Worm (Caenorhabditis elegans): ENCODE data around the gene sgca-1.

Gene sgca-1

ce11 chrX:6801546-6801945 lies 12.2 kb upstream of the sgca-1 start:
- no peak for TF ChIP-seq F13C5.2 (tag; optimal IDR thresholded peaks at IDR 0.05)
- TF ChIP-seq ceh-13 (GFP tag; optimal IDR thresholded peaks at IDR 0.05), result no peak
- no peak for TF ChIP-seq sea-1 (GFP tag; conservative IDR thresholded peaks at IDR 0.05)
- no peak for TF ChIP-seq pes-1 (GFP tag; IDR thresholded peaks at IDR 0.05)
- no peak for TF ChIP-seq tbx-11 (GFP tag; IDR thresholded peaks at IDR 0.05)
- no peak for TF ChIP-seq B0310.2 (tag; optimal IDR thresholded peaks at IDR 0.05)
- no peak for TF ChIP-seq ama-1 (optimal IDR thresholded peaks at IDR 0.05)
- TF ChIP-seq flt-1 (GFP tag; IDR thresholded peaks at IDR 0.05), result no peak
- no peak for TF ChIP-seq tra-4 (tag; optimal IDR thresholded peaks at IDR 0.05)
- TF ChIP-seq hnd-1 (tag; optimal IDR thresholded peaks at IDR 0.05), result no peak
- no peak for TF ChIP-seq ceh-36 (tag; optimal IDR thresholded peaks at IDR 0.05)

DNA sequence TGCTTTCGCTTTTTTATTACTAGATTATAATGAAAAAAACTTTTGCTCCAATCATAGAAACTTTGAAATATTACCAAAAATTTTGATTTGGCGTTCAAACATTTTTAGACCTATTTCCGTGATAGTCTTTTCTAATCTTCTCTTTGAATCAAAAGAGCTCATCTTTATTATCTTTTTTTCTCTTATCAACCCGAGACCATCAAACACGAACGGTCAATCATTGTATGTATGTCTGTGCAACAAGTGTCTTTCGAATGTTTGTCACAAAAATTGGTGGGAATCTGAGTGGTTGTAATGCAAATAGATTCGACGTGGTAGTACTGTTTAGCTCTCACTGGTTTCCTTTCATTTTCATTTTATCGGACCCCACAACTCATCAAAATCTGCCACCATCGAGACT lies 10.4 kb upstream of the sgca-1 start, which contains the start of gene M03A8.3:
TSS of gene M03A8.3 (plus strand) at position 278 of the 400 bp plus-strand sequence.
- TF ChIP-seq ceh-36 (tag; optimal IDR thresholded peaks at IDR 0.05) (no peak), hmbx-1 (tag; optimal IDR thresholded peaks at IDR 0.05) (no peak)

ce11 chrX:6795843-6796521 lies 6.6 kb upstream of the sgca-1 start:
- TF ChIP-seq sea-1 (GFP tag; conservative IDR thresholded peaks at IDR 0.05), result no peak
- TF ChIP-seq flt-1 (GFP tag; IDR thresholded peaks at IDR 0.05), result no peak
- no peak for TF ChIP-seq hnd-1 (tag; optimal IDR thresholded peaks at IDR 0.05)
- TF ChIP-seq ets-7 (tag; optimal IDR thresholded peaks at IDR 0.05), result no peak
- no peak for TF ChIP-seq hmbx-1 (tag; optimal IDR thresholded peaks at IDR 0.05)
- TF ChIP-seq tra-4 (tag; optimal IDR thresholded peaks at IDR 0.05), result no peak
- no peak for TF ChIP-seq tbx-11 (GFP tag; IDR thresholded peaks at IDR 0.05)
- no peak for TF ChIP-seq ama-1 (optimal IDR thresholded peaks at IDR 0.05)
- no peak for TF ChIP-seq B0310.2 (tag; optimal IDR thresholded peaks at IDR 0.05)
- TF ChIP-seq F13C5.2 (tag; optimal IDR thresholded peaks at IDR 0.05), result no peak
- TF ChIP-seq ceh-36 (tag; optimal IDR thresholded peaks at IDR 0.05), result no peak
- no peak for TF ChIP-seq aly-1 (tag; optimal IDR thresholded peaks at IDR 0.05)
- no peak for TF ChIP-seq ceh-13 (GFP tag; optimal IDR thresholded peaks at IDR 0.05)
- TF ChIP-seq scrt-1 (GFP tag; IDR thresholded peaks at IDR 0.05), result no peak
- no peak for TF ChIP-seq pes-1 (GFP tag; IDR thresholded peaks at IDR 0.05)
- TF ChIP-seq hmg-4 (GFP tag; optimal IDR thresholded peaks at IDR 0.05), result no peak

- TF ChIP-seq ama-1 (optimal IDR thresholded peaks at IDR 0.05) (no peak), flt-1 (GFP tag; IDR thresholded peaks at IDR 0.05) (no peak), hmg-4 (GFP tag; optimal IDR thresholded peaks at IDR 0.05) (no peak), hnd-1 (tag; optimal IDR thresholded peaks at IDR 0.05) (no peak), F13C5.2 (tag; optimal IDR thresholded peaks at IDR 0.05) (no peak)
Measured at ce11 chrX:6792281-6793003, 3.1 kb upstream of the sgca-1 start.

DNA sequence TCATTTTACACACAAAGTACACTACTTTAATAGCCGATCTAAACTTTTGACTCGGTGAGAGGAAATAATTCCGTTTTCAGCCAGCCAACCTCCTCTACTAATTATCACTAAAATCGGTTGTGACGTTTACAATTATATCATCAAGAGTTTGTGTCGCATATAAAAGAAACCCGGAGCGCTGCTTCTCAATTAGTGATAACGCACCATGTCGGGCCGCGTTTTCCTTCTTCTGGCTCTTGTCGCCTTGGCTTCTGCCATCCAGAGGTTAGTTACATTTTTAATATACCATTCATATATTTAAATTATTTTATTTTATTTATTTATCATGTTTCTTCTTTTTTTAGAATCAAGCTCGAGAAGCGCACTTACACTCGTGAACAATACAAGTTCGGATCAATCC lies 1.6 kb upstream of the sgca-1 start, which contains the start of gene asp-3:
TSS of gene asp-3 (plus strand) at position 79 of the 400 bp plus-strand sequence.
- TF ChIP-seq ceh-13 (GFP tag; optimal IDR thresholded peaks at IDR 0.05) (no peak), tbx-37 (GFP tag; conservative IDR thresholded peaks at IDR 0.05) (no peak), tra-4 (tag; optimal IDR thresholded peaks at IDR 0.05) (no peak)

DNA sequence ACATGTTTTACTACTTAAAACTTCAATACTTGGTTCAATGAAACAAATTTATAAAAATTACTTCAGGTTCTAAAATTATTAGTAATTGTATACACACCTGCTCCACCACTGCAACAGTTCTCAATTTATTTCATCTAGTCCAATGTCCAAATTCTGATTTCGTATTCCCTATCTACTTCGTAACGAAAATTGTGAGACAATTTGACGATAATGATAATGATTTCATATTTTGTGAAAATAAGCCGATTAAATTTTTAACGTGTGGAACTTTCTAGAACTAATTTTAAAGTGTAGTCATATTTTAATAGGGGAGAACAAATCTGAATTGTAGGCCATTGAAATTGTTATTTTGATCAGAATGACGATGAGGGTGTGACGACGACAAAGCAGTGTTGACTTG lies 1.1 kb upstream of the sgca-1 start:
- no peak for TF ChIP-seq sea-1 (GFP tag; conservative IDR thresholded peaks at IDR 0.05)
- TF ChIP-seq tra-4 (tag; optimal IDR thresholded peaks at IDR 0.05), result no peak
- TF ChIP-seq pes-1 (GFP tag; IDR thresholded peaks at IDR 0.05), result no peak
- no peak for TF ChIP-seq scrt-1 (GFP tag; IDR thresholded peaks at IDR 0.05)

- TF ChIP-seq tbx-37 (GFP tag; conservative IDR thresholded peaks at IDR 0.05), result no peak
- TF ChIP-seq sea-1 (GFP tag; conservative IDR thresholded peaks at IDR 0.05), result no peak
- no peak for TF ChIP-seq ets-7 (tag; optimal IDR thresholded peaks at IDR 0.05)
- TF ChIP-seq ceh-13 (GFP tag; optimal IDR thresholded peaks at IDR 0.05), result no peak
- TF ChIP-seq scrt-1 (GFP tag; IDR thresholded peaks at IDR 0.05), result no peak
- no peak for TF ChIP-seq F13C5.2 (tag; optimal IDR thresholded peaks at IDR 0.05)
- no peak for TF ChIP-seq ceh-36 (tag; optimal IDR thresholded peaks at IDR 0.05)
- TF ChIP-seq tbx-11 (GFP tag; IDR thresholded peaks at IDR 0.05), result no peak
- TF ChIP-seq B0310.2 (tag; optimal IDR thresholded peaks at IDR 0.05), result no peak
- no peak for TF ChIP-seq pes-1 (GFP tag; IDR thresholded peaks at IDR 0.05)
- no peak for TF ChIP-seq hnd-1 (tag; optimal IDR thresholded peaks at IDR 0.05)
- no peak for TF ChIP-seq flt-1 (GFP tag; IDR thresholded peaks at IDR 0.05)
- no peak for TF ChIP-seq aly-1 (tag; optimal IDR thresholded peaks at IDR 0.05)
- no peak for TF ChIP-seq ama-1 (optimal IDR thresholded peaks at IDR 0.05)
- TF ChIP-seq hmbx-1 (tag; optimal IDR thresholded peaks at IDR 0.05), result no peak
- TF ChIP-seq tra-4 (tag; optimal IDR thresholded peaks at IDR 0.05), result no peak
- TF ChIP-seq hmg-4 (GFP tag; optimal IDR thresholded peaks at IDR 0.05), result no peak
Measured at ce11 chrX:6784181-6784580, 5.2 kb downstream of the sgca-1 start, which contains the start of gene bgal-2. Gene bgal-2 (plus strand): TSS chrX:6784411.

DNA sequence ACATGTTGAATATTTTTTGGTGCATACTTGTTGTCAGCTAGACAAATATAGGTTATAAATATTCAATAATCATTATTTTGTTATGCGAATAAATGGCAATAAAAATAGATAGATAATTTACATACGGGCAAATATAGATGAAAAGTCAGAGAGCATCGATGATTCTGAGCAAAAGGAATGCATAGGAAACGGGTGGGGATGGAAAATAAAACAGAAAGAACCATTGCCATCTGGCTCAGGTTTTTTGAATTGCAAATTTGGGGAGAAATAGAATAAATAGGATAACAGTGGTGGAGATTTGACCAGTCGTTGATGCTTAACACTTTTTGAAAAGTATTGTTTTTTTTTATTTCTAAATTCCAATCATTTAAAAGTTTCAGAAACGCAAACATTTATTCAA lies 6.5 kb downstream of the sgca-1 start, which contains the start of gene idpp-6:
TSS of gene idpp-6 (plus strand) at position 301 of the 400 bp plus-strand sequence.
- no peak for TF ChIP-seq ets-7 (tag; optimal IDR thresholded peaks at IDR 0.05)
- no peak for TF ChIP-seq flt-1 (GFP tag; IDR thresholded peaks at IDR 0.05)
- TF ChIP-seq tra-4 (tag; optimal IDR thresholded peaks at IDR 0.05), result no peak
- no peak for TF ChIP-seq F13C5.2 (tag; optimal IDR thresholded peaks at IDR 0.05)
- no peak for TF ChIP-seq ama-1 (optimal IDR thresholded peaks at IDR 0.05)
- no peak for TF ChIP-seq hmg-4 (GFP tag; optimal IDR thresholded peaks at IDR 0.05)
- TF ChIP-seq tbx-37 (GFP tag; conservative IDR thresholded peaks at IDR 0.05), result no peak
- TF ChIP-seq sea-1 (GFP tag; conservative IDR thresholded peaks at IDR 0.05), result no peak
- no peak for TF ChIP-seq tbx-11 (GFP tag; IDR thresholded peaks at IDR 0.05)
- TF ChIP-seq aly-1 (tag; optimal IDR thresholded peaks at IDR 0.05), result no peak
- no peak for TF ChIP-seq ceh-36 (tag; optimal IDR thresholded peaks at IDR 0.05)
- no peak for TF ChIP-seq B0310.2 (tag; optimal IDR thresholded peaks at IDR 0.05)
- no peak for TF ChIP-seq pes-1 (GFP tag; IDR thresholded peaks at IDR 0.05)
- no peak for TF ChIP-seq scrt-1 (GFP tag; IDR thresholded peaks at IDR 0.05)
- TF ChIP-seq hnd-1 (tag; optimal IDR thresholded peaks at IDR 0.05), result no peak
- TF ChIP-seq hmbx-1 (tag; optimal IDR thresholded peaks at IDR 0.05), result no peak
